Fruit fly (Drosophila melanogaster) whole organism, embryonic: ENCODE measurements around the gene Mocs1.

Experiments
- ATbp ChIP-seq: fragments of 200-800 bp; sonication (Bioruptor generic); optimal IDR thresholded peaks from 2 replicates; lab custom pipeline; 2017; ENCODE audit warnings: missing biosample characterization, mild to moderate bottlenecking, missing genetic modification characterization, missing genetic modification reagents
- Bgb ChIP-seq: fragments of 200-800 bp; sonication (Bioruptor generic); IDR thresholded peaks from 2 replicates; pipeline ENCODE4 v1.3.6; 2022; ENCODE audit warnings: missing biosample characterization, missing genetic modification characterization; ENCODE audit not compliant: partially characterized antibody
- CG10147 ChIP-seq: fragments of 200-800 bp; sonication (Bioruptor generic); optimal IDR thresholded peaks from 2 replicates; lab custom pipeline; 2019; ENCODE audit warnings: missing biosample characterization, mild to moderate bottlenecking, missing genetic modification characterization, moderate library complexity
- CG1024 ChIP-seq: fragments of 200-800 bp; sonication (Bioruptor generic); IDR thresholded peaks from 2 replicates; pipeline ENCODE4 v1.3.6; 2022; ENCODE audit warnings: missing biosample characterization, missing genetic modification characterization
- CG11560 ChIP-seq: fragments of 200-800 bp; sonication (Bioruptor generic); IDR thresholded peaks from 3 replicates; pipeline ENCODE4 v1.3.6; 2022; ENCODE audit warnings: missing biosample characterization, missing genetic modification characterization
- CG12744 ChIP-seq: fragments of 200-800 bp; sonication (Bioruptor generic); optimal IDR thresholded peaks from 2 replicates; lab custom pipeline; 2016; ENCODE audit warnings: missing biosample characterization, missing genetic modification characterization
- CG14050 ChIP-seq: fragments of 200-800 bp; sonication (Bioruptor generic); IDR thresholded peaks from 3 replicates; pipeline ENCODE4 v1.3.6; 2022; ENCODE audit warnings: missing biosample characterization, missing genetic modification characterization
- CG14710 ChIP-seq: fragments of 200-800 bp; sonication (Bioruptor generic); optimal IDR thresholded peaks from 3 replicates; lab custom pipeline; 2019; ENCODE audit warnings: missing biosample characterization, mild to moderate bottlenecking, missing genetic modification characterization, moderate library complexity
- CG14860 ChIP-seq: fragments of 200-800 bp; sonication (Bioruptor generic); IDR thresholded peaks from 3 replicates; pipeline ENCODE4 v1.3.6; 2022; ENCODE audit warnings: missing biosample characterization, missing genetic modification characterization; ENCODE audit not compliant: partially characterized antibody
- CG1792 ChIP-seq: fragments of 200-800 bp; sonication (Bioruptor generic); optimal IDR thresholded peaks from 2 replicates; lab custom pipeline; 2016; ENCODE audit warnings: missing biosample characterization, missing genetic modification characterization
- CG32772 ChIP-seq: fragments of 200-800 bp; sonication (Bioruptor generic); IDR thresholded peaks from 2 replicates; pipeline ENCODE4 v1.3.6; 2022; ENCODE audit warnings: missing biosample characterization, missing genetic modification characterization
- CG3995 ChIP-seq: fragments of 200-800 bp; sonication (Bioruptor generic); optimal IDR thresholded peaks from 3 replicates; lab custom pipeline; 2016; ENCODE audit warnings: missing biosample characterization, missing genetic modification characterization
- CG4424 ChIP-seq: fragments of 200-800 bp; sonication (Bioruptor generic); optimal IDR thresholded peaks from 3 replicates; lab custom pipeline; 2016; ENCODE audit warnings: missing biosample characterization, missing genetic modification characterization
- CG4730 ChIP-seq: fragments of 200-800 bp; sonication (Bioruptor generic); IDR thresholded peaks from 2 replicates; pipeline ENCODE4 v1.3.6; 2022; ENCODE audit warnings: missing biosample characterization, missing genetic modification characterization
- CG6272 ChIP-seq: fragments of 200-800 bp; sonication (Bioruptor generic); IDR thresholded peaks from 2 replicates; pipeline ENCODE4 v1.3.6; 2022; ENCODE audit warnings: missing biosample characterization, missing genetic modification characterization
- CG6683 ChIP-seq: fragments of 200-800 bp; sonication (Bioruptor generic); optimal IDR thresholded peaks from 2 replicates; lab custom pipeline; 2017; ENCODE audit warnings: missing biosample characterization, mild to moderate bottlenecking, missing genetic modification characterization, missing genetic modification reagents
- CG9727 ChIP-seq: fragments of 200-800 bp; sonication (Bioruptor generic); optimal IDR thresholded peaks from 3 replicates; lab custom pipeline; 2017; ENCODE audit warnings: missing biosample characterization, mild to moderate bottlenecking, missing genetic modification characterization
- Elba2 ChIP-seq: fragments of 200-800 bp; sonication (Bioruptor generic); optimal IDR thresholded peaks from 3 replicates; lab custom pipeline; 2016; ENCODE audit warnings: missing biosample characterization, missing genetic modification characterization
- Fer1 ChIP-seq: fragments of 200-800 bp; sonication (Bioruptor generic); optimal IDR thresholded peaks from 2 replicates; lab custom pipeline; 2017; ENCODE audit warnings: missing biosample characterization, mild to moderate bottlenecking, missing genetic modification characterization
- H2.0 ChIP-seq: fragments of 200-800 bp; sonication (Bioruptor generic); IDR thresholded peaks from 2 replicates; pipeline ENCODE4 v1.3.6; 2022; ENCODE audit warnings: missing biosample characterization, missing genetic modification characterization
- HmgZ ChIP-seq: fragments of 200-800 bp; sonication (Bioruptor generic); optimal IDR thresholded peaks from 2 replicates; lab custom pipeline; 2018; ENCODE audit warnings: missing biosample characterization, mild to moderate bottlenecking, missing genetic modification characterization
- Hr51 ChIP-seq, 2 experiments: fragments of 200-800 bp; sonication (Bioruptor generic); optimal IDR thresholded peaks; 2 replicates in 1 of 2; 3 replicates in 1 of 2; lab custom pipeline; 2016 to 2018; ENCODE audit warnings: missing biosample characterization in 2 of 2, missing genetic modification characterization in 2 of 2, mild to moderate bottlenecking in 1 of 2, moderate library complexity in 1 of 2
- Lhr ChIP-seq: fragments of 200-800 bp; sonication (Bioruptor generic); optimal IDR thresholded peaks from 3 replicates; lab custom pipeline; 2017; ENCODE audit warnings: mild to moderate bottlenecking, missing biosample characterization, missing genetic modification reagents, missing genetic modification characterization
- Lpt ChIP-seq: fragments of >200 bp; optimal IDR thresholded peaks from 2 replicates; lab custom pipeline; 2018; ENCODE audit warnings: missing biosample characterization, missing genetic modification characterization
- MTF-1 ChIP-seq: fragments of 200-800 bp; sonication (Bioruptor generic); optimal IDR thresholded peaks from 2 replicates; lab custom pipeline; 2018; ENCODE audit warnings: missing biosample characterization, mild to moderate bottlenecking, missing genetic modification characterization, borderline replicate concordance
- Mes4 ChIP-seq: fragments of 200-800 bp; sonication (Bioruptor generic); optimal IDR thresholded peaks from 2 replicates; lab custom pipeline; 2016; ENCODE audit warnings: missing biosample characterization, missing genetic modification characterization
- Nf-YA ChIP-seq: fragments of 200-800 bp; sonication (Bioruptor generic); IDR thresholded peaks from 2 replicates; pipeline ENCODE4 v1.3.6; 2022; ENCODE audit warnings: missing biosample characterization, missing genetic modification characterization
- Poxn ChIP-seq: fragments of 200-800 bp; sonication (Bioruptor generic); IDR thresholded peaks from 2 replicates; pipeline ENCODE4 v1.3.6; 2022; ENCODE audit warnings: missing biosample characterization, missing genetic modification characterization
- Rx ChIP-seq: fragments of 200-800 bp; sonication (Bioruptor generic); IDR thresholded peaks from 2 replicates; pipeline ENCODE4 v1.3.6; 2022; ENCODE audit warnings: missing biosample characterization, missing genetic modification characterization
- Side ChIP-seq: fragments of 200-800 bp; sonication (Bioruptor generic); optimal IDR thresholded peaks from 2 replicates; lab custom pipeline; 2016; ENCODE audit warnings: missing biosample characterization, missing genetic modification characterization
- Six4 ChIP-seq: fragments of 200-800 bp; sonication (Bioruptor generic); optimal IDR thresholded peaks from 2 replicates; lab custom pipeline; 2016; ENCODE audit warnings: missing biosample characterization, missing genetic modification characterization
- Xbp1 ChIP-seq: fragments of 200-800 bp; sonication (Bioruptor generic); optimal IDR thresholded peaks from 3 replicates; lab custom pipeline; 2016; ENCODE audit warnings: missing biosample characterization, mild to moderate bottlenecking, missing genetic modification characterization
- Xrp1 ChIP-seq: fragments of 200-800 bp; sonication (Bioruptor generic); IDR thresholded peaks from 2 replicates; pipeline ENCODE4 v1.3.6; 2022; ENCODE audit warnings: missing biosample characterization, missing genetic modification characterization
- ac ChIP-seq: fragments of 200-800 bp; sonication (Bioruptor generic); optimal IDR thresholded peaks from 3 replicates; lab custom pipeline; 2017; ENCODE audit warnings: missing biosample characterization, mild to moderate bottlenecking, missing genetic modification characterization
- ara ChIP-seq: fragments of 200-800 bp; sonication (Bioruptor generic); IDR thresholded peaks from 2 replicates; pipeline ENCODE4 v1.3.6; 2022; ENCODE audit warnings: missing biosample characterization, missing genetic modification characterization
- danr ChIP-seq: fragments of 200-800 bp; sonication (Bioruptor generic); IDR thresholded peaks from 2 replicates; pipeline ENCODE4 v1.3.6; 2022; ENCODE audit warnings: missing biosample characterization, missing genetic modification characterization
- ftz-f1 ChIP-seq: fragments of 200-800 bp; sonication (Bioruptor generic); optimal IDR thresholded peaks from 2 replicates; lab custom pipeline; 2016; ENCODE audit warnings: missing biosample characterization, missing genetic modification characterization
- gfzf ChIP-seq: fragments of 200-800 bp; sonication (Bioruptor generic); optimal IDR thresholded peaks from 2 replicates; lab custom pipeline; 2016; ENCODE audit warnings: missing biosample characterization, mild to moderate bottlenecking, missing genetic modification characterization, moderate library complexity
- gt ChIP-seq: fragments of 200-800 bp; sonication (Bioruptor generic); IDR thresholded peaks from 2 replicates; pipeline ENCODE4 v1.3.6; 2022; ENCODE audit warnings: missing biosample characterization, missing genetic modification characterization
- jigr1 ChIP-seq: fragments of 200-800 bp; sonication (Bioruptor generic); IDR thresholded peaks from 3 replicates; pipeline ENCODE4 v1.3.6; 2022; ENCODE audit warnings: missing biosample characterization, missing genetic modification characterization
- klu ChIP-seq: fragments of 200-800 bp; sonication (Bioruptor generic); IDR thresholded peaks from 2 replicates; pipeline ENCODE4 v1.3.6; 2022; ENCODE audit warnings: missing biosample characterization, missing genetic modification characterization
- knrl ChIP-seq: fragments of 200-800 bp; sonication (Bioruptor generic); IDR thresholded peaks from 3 replicates; pipeline ENCODE4 v1.3.6; 2022; ENCODE audit warnings: missing biosample characterization, missing genetic modification characterization; ENCODE audit not compliant: partially characterized antibody
- org-1 ChIP-seq: fragments of 200-800 bp; sonication (Bioruptor generic); optimal IDR thresholded peaks from 2 replicates; lab custom pipeline; 2017; ENCODE audit warnings: missing biosample characterization, missing genetic modification characterization
- pros ChIP-seq: fragments of 200-800 bp; sonication (Bioruptor generic); optimal IDR thresholded peaks from 3 replicates; lab custom pipeline; 2019; ENCODE audit warnings: missing biosample characterization, mild to moderate bottlenecking, missing genetic modification characterization, moderate library complexity
- pzg ChIP-seq: fragments of 200-800 bp; sonication (Bioruptor generic); optimal IDR thresholded peaks from 3 replicates; lab custom pipeline; 2018; ENCODE audit warnings: missing biosample characterization, mild to moderate bottlenecking, missing genetic modification characterization, moderate library complexity
- sna ChIP-seq: fragments of 200-800 bp; sonication (Bioruptor generic); IDR thresholded peaks from 2 replicates; pipeline ENCODE4 v1.3.6; 2022; ENCODE audit warnings: missing biosample characterization, missing genetic modification characterization; ENCODE audit not compliant: partially characterized antibody
- sob ChIP-seq: fragments of 200-800 bp; sonication (Bioruptor generic); IDR thresholded peaks from 2 replicates; pipeline ENCODE4 v1.3.6; 2022; ENCODE audit warnings: missing biosample characterization, missing genetic modification characterization
- sr ChIP-seq: fragments of 200-800 bp; sonication (Bioruptor generic); IDR thresholded peaks from 3 replicates; pipeline ENCODE4 v1.3.6; 2022; ENCODE audit warnings: missing biosample characterization, missing genetic modification characterization
- trh ChIP-seq: fragments of 200-800 bp; sonication (Bioruptor generic); optimal IDR thresholded peaks from 2 replicates; lab custom pipeline; 2016; ENCODE audit warnings: missing biosample characterization, missing genetic modification characterization
- tup ChIP-seq: fragments of 200-800 bp; sonication (Bioruptor generic); optimal IDR thresholded peaks from 2 replicates; lab custom pipeline; 2016; ENCODE audit warnings: missing biosample characterization, mild to moderate bottlenecking, missing genetic modification characterization, moderate library complexity
- usp ChIP-seq: fragments of >200 bp; optimal IDR thresholded peaks from 2 replicates; lab custom pipeline; 2017; ENCODE audit warnings: missing biosample characterization, missing genetic modification characterization

Gene Mocs1

dm6 chr3L:11047877-11048276 is 22.4 kb upstream of the Mocs1 start (continued):
- TF ChIP-seq ftz-f1 (GFP tag; lab: Kevin White, UChicago) (peak; percentile 41), Xbp1 (peak; percentile 89), org-1 (GFP tag; lab: Kevin White, UChicago) (peak; percentile 15), HmgZ (tag; lab: Kevin White, UChicago) (peak; percentile 86), sob (GFP tag; lab: Robert Waterston, UW) (peak; percentile 82), Bgb (GFP tag; lab: Robert Waterston, UW) (peak; percentile 28; the same call in 1 of the 2 replicates), Poxn (GFP tag; lab: Robert Waterston, UW) (no peak), Hr51 (GFP tag; optimal IDR thresholded peaks at IDR 0.05; lab: Kevin White, UChicago) (peak; percentile 47 to 54), klu (no peak), Fer1 (GFP tag; lab: Kevin White, UChicago) (peak; percentile 57), CG1024 (GFP tag; lab: Robert Waterston, UW) (peak; percentile 68), ara (GFP tag; lab: Robert Waterston, UW) (peak; percentile 55; the same call in 1 of the 2 replicates), jigr1 (GFP tag; lab: Robert Waterston, UW) (no peak), CG6683 (GFP tag; lab: Kevin White, UChicago) (no peak), CG3995 (no peak), sna (GFP tag; lab: Robert Waterston, UW) (no peak), gfzf (no peak), ATbp (peak; percentile 65), CG14710 (peak; percentile 31), Elba2 (GFP tag; lab: Kevin White, UChicago) (peak; percentile 80), Nf-YA (GFP tag; lab: Robert Waterston, UW) (peak; percentile 46; the same call in 1 of the 2 replicates), trh (peak; percentile 28), Lpt (GFP tag; lab: Kevin White, UChicago) (no peak), tup (GFP tag; lab: Kevin White, UChicago) (no peak), usp (GFP tag; lab: Kevin White, UChicago) (no peak), pros (GFP tag; lab: Kevin White, UChicago) (no peak), sr (peak; percentile 82; the same call in 2 of the 3 replicates), CG4730 (peak; percentile 52; the same call in 1 of the 2 replicates), Side (GFP tag; lab: Kevin White, UChicago) (peak; percentile 70), CG9727 (peak; percentile 68), CG4424 (GFP tag; lab: Kevin White, UChicago) (peak; percentile 74), H2.0 (GFP tag; lab: Robert Waterston, UW) (peak; percentile 67), CG12744 (GFP tag; lab: Kevin White, UChicago) (peak; percentile 85), pzg (peak; percentile 7), Lhr (GFP tag; lab: Kevin White, UChicago) (peak; percentile 72), CG10147 (GFP tag; lab: Kevin White, UChicago) (no peak), danr (GFP tag; lab: Robert Waterston, UW) (no peak), CG11560 (peak; percentile 52; the same call in 1 of the 3 replicates), CG1792 (GFP tag; lab: Kevin White, UChicago) (no peak), CG6272 (GFP tag; lab: Robert Waterston, UW) (peak; percentile 31; the same call in 1 of the 2 replicates), CG32772 (peak; percentile 80), Rx (peak; percentile 71), MTF-1 (GFP tag; lab: Kevin White, UChicago) (peak; percentile 67), gt (GFP tag; lab: Robert Waterston, UW) (no peak), CG14860 (GFP tag; lab: Robert Waterston, UW) (no peak), CG14050 (GFP tag; lab: Robert Waterston, UW) (peak; percentile 49; the same call in 2 of the 3 replicates), ac (GFP tag; lab: Kevin White, UChicago) (peak; percentile 44), Six4 (GFP tag; lab: Kevin White, UChicago) (peak; percentile 54), Xrp1 (GFP tag; lab: Robert Waterston, UW) (peak; percentile 73), Mes4 (GFP tag; lab: Kevin White, UChicago) (peak; percentile 81), knrl (GFP tag; lab: Robert Waterston, UW) (peak; percentile 32; the same call in 1 of the 3 replicates)
